Worm (Caenorhabditis elegans) whole organism, early embryonic: ENCODE data around the gene T25D1.1.

Experiments used
- B0310.2 ChIP-seq: sonication (generic microtip); optimal IDR thresholded peaks from 2 replicates; lab custom pipeline; 2016; ENCODE audit warnings: mild to moderate bottlenecking, missing genetic modification characterization, missing compliant biosample characterization
- ama-1 ChIP-seq: fragments of 150-350 bp; optimal IDR thresholded peaks from 2 replicates; lab custom pipeline; 2014
- ceh-13 ChIP-seq: fragments of 200-800 bp; sonication (Bioruptor generic); optimal IDR thresholded peaks from 2 replicates; lab custom pipeline; 2018; ENCODE audit warnings: mild to moderate bottlenecking, missing genetic modification characterization, missing compliant biosample characterization
- ceh-36 ChIP-seq: sonication (generic microtip); optimal IDR thresholded peaks from 2 replicates; lab custom pipeline; 2016; ENCODE audit warnings: missing genetic modification characterization, inconsistent platforms, missing compliant biosample characterization
- ets-7 ChIP-seq: sonication (generic microtip); optimal IDR thresholded peaks from 2 replicates; lab custom pipeline; 2016; ENCODE audit warnings: missing genotype, missing genetic modification characterization, missing compliant biosample characterization
- hmg-4 ChIP-seq: fragments of 200-800 bp; sonication (Bioruptor generic); optimal IDR thresholded peaks from 2 replicates; lab custom pipeline; 2018; ENCODE audit warnings: mild to moderate bottlenecking, missing genetic modification characterization, missing compliant biosample characterization
- pes-1 ChIP-seq: fragments of 200-800 bp; sonication (Bioruptor generic); IDR thresholded peaks from 2 replicates; pipeline ENCODE4 v1.3.6; 2022; ENCODE audit warnings: missing genetic modification reagents, missing genetic modification characterization, missing compliant biosample characterization
- scrt-1 ChIP-seq: fragments of 200-800 bp; sonication (Bioruptor generic); IDR thresholded peaks from 2 replicates; pipeline ENCODE4 v1.3.6; 2022; ENCODE audit warnings: missing genetic modification characterization, missing compliant biosample characterization
- sea-1 ChIP-seq: fragments of 200-800 bp; sonication (Bioruptor generic); conservative IDR thresholded peaks from 2 replicates; pipeline ENCODE4 v1.3.6; 2022; ENCODE audit warnings: missing genetic modification characterization, missing compliant biosample characterization
- tbx-37 ChIP-seq: fragments of 200-800 bp; sonication (Bioruptor generic); conservative IDR thresholded peaks from 2 replicates; pipeline ENCODE4 v1.3.6; 2022; ENCODE audit warnings: missing genetic modification reagents, missing genetic modification characterization, missing compliant biosample characterization

- TF ChIP-seq ceh-36 (tag; lab: Kevin White, UChicago) (no peak), ama-1 (lab: Kevin White, UChicago) (no peak), sea-1 (GFP tag; lab: Robert Waterston, UW) (no peak), pes-1 (no peak), B0310.2 (tag; lab: Kevin White, UChicago) (no peak), ets-7 (no peak), ceh-13 (no peak), hmg-4 (GFP tag; lab: Kevin White, UChicago) (no peak), tbx-37 (no peak), scrt-1 (GFP tag; lab: Robert Waterston, UW) (no peak)
Measured at ce11 chrX:16543887-16544286, 24.3 kb downstream of the T25D1.1 start.
